Worm (Caenorhabditis elegans): ENCODE results near the gene acr-18.

acr-18 gene

DNA sequence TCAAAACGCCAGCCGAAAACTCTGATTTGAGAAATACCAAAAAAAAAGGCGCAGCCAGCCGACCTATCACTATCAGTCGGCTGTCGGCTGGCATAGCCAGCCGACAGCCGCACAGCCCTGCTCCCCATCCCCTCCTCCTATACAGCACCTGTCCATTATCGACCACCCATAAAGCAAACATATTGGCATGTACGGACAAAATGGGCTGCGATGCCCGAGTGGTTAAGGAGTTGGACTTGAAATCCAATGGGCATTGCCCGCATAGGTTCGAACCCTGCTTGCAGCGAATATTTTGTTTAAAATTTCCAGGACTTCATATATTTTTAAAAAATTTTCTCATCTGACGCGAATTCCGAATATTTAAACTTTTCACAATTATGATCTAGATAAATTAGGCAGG is 8.5 kb downstream of the acr-18 start:
- TF ChIP-seq sea-2 (GFP tag; IDR thresholded peaks at IDR 0.05) (no peak), tlf-1 (GFP tag; optimal IDR thresholded peaks at IDR 0.05) (no peak), B0261.1 (tag; optimal IDR thresholded peaks at IDR 0.05) (peak; percentile 52), K12H6.12 (tag; optimal IDR thresholded peaks at IDR 0.05) (no peak), tbp1 (GFP tag; optimal IDR thresholded peaks at IDR 0.05) (peak; percentile 73), rpc-1 (optimal IDR thresholded peaks at IDR 0.05) (peak; percentile 26), rpc-1 (tag; optimal IDR thresholded peaks at IDR 0.05) (peak; percentile 52), Y79H2A.3 (GFP tag; conservative IDR thresholded peaks at IDR 0.05) (no peak), chd-7 (tag; optimal IDR thresholded peaks at IDR 0.05) (no peak)

DNA sequence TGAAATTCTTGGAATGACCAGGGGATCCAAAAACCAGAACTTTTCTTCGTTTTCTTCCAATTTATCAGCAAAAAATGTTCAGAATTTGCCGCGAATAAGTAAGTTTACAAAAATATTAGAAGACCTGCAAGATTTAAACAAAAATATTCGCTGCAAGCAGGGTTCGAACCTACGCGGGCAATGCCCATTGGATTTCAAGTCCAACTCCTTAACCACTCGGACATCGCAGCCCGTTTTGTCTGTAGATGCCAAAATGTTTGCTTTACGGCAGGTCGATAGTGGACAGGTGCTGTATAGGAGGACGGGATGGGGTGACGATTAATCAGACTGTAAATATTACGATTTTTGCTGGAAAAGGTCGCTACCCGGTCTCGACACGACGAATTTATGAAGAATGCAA is 11.2 kb downstream of the acr-18 start:
- no peak for TF ChIP-seq egrh-3 (GFP tag; IDR thresholded peaks at IDR 0.05)
- no peak for TF ChIP-seq F52B5.7 (tag; optimal IDR thresholded peaks at IDR 0.05)
- TF ChIP-seq madf-10 (tag; optimal IDR thresholded peaks at IDR 0.05): peak; percentile 46
- TF ChIP-seq tbx-9 (tag; optimal IDR thresholded peaks at IDR 0.05; ENCODE audit: borderline replicate concordance): no peak
- no peak; the same call in 1 of the 2 replicates for TF ChIP-seq hmg-1.2 (GFP tag; IDR thresholded peaks at IDR 0.05)
- TF ChIP-seq lin-54 (GFP tag; optimal IDR thresholded peaks at IDR 0.05): peak; percentile 7
- TF ChIP-seq lsy-27 (tag; optimal IDR thresholded peaks at IDR 0.05; ENCODE audit: borderline replicate concordance, insufficient read depth): no peak
- TF ChIP-seq nfya-2 (GFP tag; IDR thresholded peaks at IDR 0.05): no peak
- peak; percentile 36 for TF ChIP-seq repo-1 (tag; optimal IDR thresholded peaks at IDR 0.05)
- TF ChIP-seq dpl-1 (GFP tag; optimal IDR thresholded peaks at IDR 0.05): no peak
- TF ChIP-seq ztf-22 (GFP tag; optimal IDR thresholded peaks at IDR 0.05): no peak
- peak in 1 of 2 experiments; percentile 20 for TF ChIP-seq let-607 (tag; optimal IDR thresholded peaks at IDR 0.05)
- TF ChIP-seq F57C9.4 (tag; optimal IDR thresholded peaks at IDR 0.05): no peak
- no peak for TF ChIP-seq bed-1 (GFP tag; IDR thresholded peaks at IDR 0.05)
- peak; percentile 76 for TF ChIP-seq die-1 (tag; optimal IDR thresholded peaks at IDR 0.05)
- 0 out of 2 replicates have a peak, but pooled peaks have one; percentile 67 for TF ChIP-seq nhr-120 (GFP tag; IDR thresholded peaks at IDR 0.05)
- no peak for TF ChIP-seq F10E7.11 (tag; optimal IDR thresholded peaks at IDR 0.05)
- TF ChIP-seq ztf-26 (tag; optimal IDR thresholded peaks at IDR 0.05): peak; percentile 23
- TF ChIP-seq ztf-18 (tag; optimal IDR thresholded peaks at IDR 0.05): peak; percentile 61
- no peak for TF ChIP-seq T07F8.4 (tag; optimal IDR thresholded peaks at IDR 0.05)
- TF ChIP-seq egl-18 (GFP tag; IDR thresholded peaks at IDR 0.05): no peak
- 0 out of 2 replicates have a peak, but pooled peaks have one; percentile 59 for TF ChIP-seq Y56A3A.18 (GFP tag; IDR thresholded peaks at IDR 0.05)
- TF ChIP-seq efl-1 (GFP tag; optimal IDR thresholded peaks at IDR 0.05): no peak
- TF ChIP-seq F49E8.2 (tag; optimal IDR thresholded peaks at IDR 0.05; ENCODE audit: insufficient read depth): peak; percentile 62
- TF ChIP-seq B0019.2 (GFP tag; conservative IDR thresholded peaks at IDR 0.05): no peak
- TF ChIP-seq hlh-12 (tag; optimal IDR thresholded peaks at IDR 0.05): no peak
- TF ChIP-seq unc-130 (GFP tag; optimal IDR thresholded peaks at IDR 0.05): no peak
- 0 out of 2 replicates have a peak, but pooled peaks have one; percentile 71 for TF ChIP-seq cebp-2 (GFP tag; IDR thresholded peaks at IDR 0.05)
- TF ChIP-seq zim-3 (tag; optimal IDR thresholded peaks at IDR 0.05): peak; percentile 13
- TF ChIP-seq ceh-58 (GFP tag; IDR thresholded peaks at IDR 0.05): no peak
- peak; percentile 43 for TF ChIP-seq attf-5 (GFP tag; optimal IDR thresholded peaks at IDR 0.05)
- no peak for TF ChIP-seq nfyb-1 (GFP tag; IDR thresholded peaks at IDR 0.05)
- no peak for TF ChIP-seq lin-35 (GFP tag; optimal IDR thresholded peaks at IDR 0.05)
- peak; percentile 16 for TF ChIP-seq snpc-1.3 (tag; optimal IDR thresholded peaks at IDR 0.05; ENCODE audit: insufficient read depth)
- peak; percentile 46 for TF ChIP-seq atf-7 (tag; optimal IDR thresholded peaks at IDR 0.05)
- no peak for TF ChIP-seq attf-6 (GFP tag; IDR thresholded peaks at IDR 0.05)
- no peak for TF ChIP-seq let-526 (GFP tag; IDR thresholded peaks at IDR 0.05)
- 0 out of 2 replicates have a peak, but pooled peaks have one; percentile 14 for TF ChIP-seq mcd-1 (GFP tag; IDR thresholded peaks at IDR 0.05)
- TF ChIP-seq dox-1 (GFP tag; IDR thresholded peaks at IDR 0.05): peak; percentile 46; the same call in 1 of the 2 replicates
